Fruit fly (Drosophila melanogaster) whole organism, adult: ENCODE data around the gene Msp300.

Experiments
- CG11617 ChIP-seq: fragments of 200-800 bp; sonication (Bioruptor generic); optimal IDR thresholded peaks from 2 replicates; lab custom pipeline; 2017; ENCODE audit warnings: mild to moderate bottlenecking, missing biosample characterization, missing genetic modification reagents, missing genetic modification characterization
- CG12768 ChIP-seq: fragments of 200-800 bp; sonication (Bioruptor generic); optimal IDR thresholded peaks from 2 replicates; lab custom pipeline; 2017; ENCODE audit warnings: missing biosample characterization, missing genetic modification characterization, mild to moderate bottlenecking, moderate library complexity, missing genetic modification reagents
- CG14711 ChIP-seq: fragments of 200-800 bp; sonication (Bioruptor generic); optimal IDR thresholded peaks from 2 replicates; lab custom pipeline; 2018; ENCODE audit warnings: missing biosample characterization, mild to moderate bottlenecking, missing genetic modification characterization, moderate library complexity
- CG1620 ChIP-seq: fragments of 200-800 bp; sonication (Bioruptor generic); optimal IDR thresholded peaks from 2 replicates; lab custom pipeline; 2016; ENCODE audit warnings: missing biosample characterization, missing genetic modification characterization
- CG33017 ChIP-seq: fragments of 200-800 bp; sonication (Bioruptor generic); optimal IDR thresholded peaks from 2 replicates; lab custom pipeline; 2018; ENCODE audit warnings: missing biosample characterization, mild to moderate bottlenecking, missing genetic modification characterization, moderate library complexity
- CG5204 ChIP-seq: fragments of 200-800 bp; sonication (Bioruptor generic); optimal IDR thresholded peaks from 2 replicates; lab custom pipeline; 2016; ENCODE audit warnings: missing biosample characterization, missing genetic modification characterization
- CG7045 ChIP-seq: fragments of 200-800 bp; sonication (Bioruptor generic); optimal IDR thresholded peaks from 2 replicates; lab custom pipeline; 2017; ENCODE audit warnings: missing biosample characterization, mild to moderate bottlenecking, missing genetic modification characterization
- CG7101 ChIP-seq: fragments of 200-800 bp; sonication (Bioruptor generic); optimal IDR thresholded peaks from 2 replicates; lab custom pipeline; 2018; ENCODE audit warnings: missing biosample characterization, mild to moderate bottlenecking, missing genetic modification characterization, moderate library complexity
- Clk ChIP-seq: fragments of 200-800 bp; sonication (Bioruptor generic); optimal IDR thresholded peaks from 2 replicates; lab custom pipeline; 2017; ENCODE audit warnings: missing biosample characterization, missing genetic modification characterization
- Crg-1 ChIP-seq: fragments of 200-800 bp; sonication (Bioruptor generic); optimal IDR thresholded peaks from 2 replicates; lab custom pipeline; 2016; ENCODE audit warnings: missing biosample characterization, missing genetic modification characterization
- Hr96 ChIP-seq: fragments of 200-800 bp; sonication (Bioruptor generic); optimal IDR thresholded peaks from 2 replicates; lab custom pipeline; 2016; ENCODE audit warnings: missing biosample characterization, missing genetic modification characterization
- Mnt ChIP-seq: fragments of 200-800 bp; sonication (Bioruptor generic); optimal IDR thresholded peaks from 2 replicates; lab custom pipeline; 2016; ENCODE audit warnings: missing biosample characterization, mild to moderate bottlenecking, missing genetic modification characterization
- bab1 ChIP-seq: fragments of 200-800 bp; sonication (Bioruptor generic); optimal IDR thresholded peaks from 3 replicates; lab custom pipeline; 2019; ENCODE audit warnings: missing biosample characterization, mild to moderate bottlenecking, missing genetic modification characterization, moderate library complexity
- cic ChIP-seq: fragments of 200-800 bp; sonication (Bioruptor generic); optimal IDR thresholded peaks from 2 replicates; lab custom pipeline; 2017; ENCODE audit warnings: missing biosample characterization, mild to moderate bottlenecking, missing genetic modification characterization, moderate library complexity
- cnc ChIP-seq, 2 experiments: fragments of >200 bp; optimal IDR thresholded peaks; 2 replicates each; lab custom pipeline; 2017
- kay ChIP-seq: fragments of 200-800 bp; sonication (Bioruptor generic); peaks from one replicate; lab custom pipeline; 2016; ENCODE audit warnings: missing biosample characterization, missing genetic modification characterization, borderline replicate concordance
- ovo ChIP-seq: fragments of 200-800 bp; sonication (Bioruptor generic); optimal IDR thresholded peaks from 2 replicates; lab custom pipeline; 2016; ENCODE audit warnings: missing biosample characterization, missing genetic modification characterization
- pad ChIP-seq: fragments of 200-800 bp; sonication (Bioruptor generic); optimal IDR thresholded peaks from 3 replicates; lab custom pipeline; 2017; ENCODE audit warnings: missing biosample characterization, missing genetic modification characterization, mild to moderate bottlenecking, moderate library complexity, missing genetic modification reagents
- tj ChIP-seq: fragments of 200-800 bp; sonication (Bioruptor generic); optimal IDR thresholded peaks from 3 replicates; lab custom pipeline; 2017; ENCODE audit warnings: missing biosample characterization, mild to moderate bottlenecking, missing genetic modification characterization, moderate library complexity
- toe ChIP-seq: fragments of 200-800 bp; sonication (Bioruptor generic); optimal IDR thresholded peaks from 2 replicates; lab custom pipeline; 2016; ENCODE audit warnings: missing biosample characterization, missing genetic modification characterization

The Msp300 gene

DNA sequence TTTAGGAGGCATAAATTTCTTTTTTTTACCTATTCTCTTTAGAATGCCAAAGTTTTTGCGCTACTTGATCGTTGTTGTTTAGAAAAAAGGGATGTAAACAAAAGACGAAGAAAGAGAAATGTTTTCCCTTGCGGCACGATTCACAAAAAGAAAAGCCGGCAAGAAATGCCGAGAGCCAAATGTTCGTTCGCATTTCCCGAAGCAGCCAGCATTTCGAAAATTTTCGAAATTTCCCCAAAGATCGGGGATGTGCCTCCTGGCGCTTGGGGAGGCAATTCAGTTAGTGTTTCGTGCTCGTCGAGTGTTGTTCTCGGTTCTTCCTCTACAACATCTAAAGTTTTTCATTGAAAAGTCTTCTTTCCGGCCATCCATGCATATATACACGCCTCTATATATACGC lies at the start of gene Msp300:
Gene Msp300 (plus strand): TSS at position 301 of the 400 bp plus-strand sequence.
- TF ChIP-seq CG12768 (GFP tag; lab: Kevin White, UChicago) (no peak), cnc (optimal IDR thresholded peaks at IDR 0.05; lab: Kevin White, UChicago) (no peak), Crg-1 (GFP tag; lab: Kevin White, UChicago) (no peak), CG33017 (no peak), CG1620 (no peak), ovo (GFP tag; lab: Kevin White, UChicago) (no peak), CG7045 (GFP tag; lab: Kevin White, UChicago) (no peak), bab1 (GFP tag; lab: Kevin White, UChicago) (no peak), CG7101 (tag; lab: Kevin White, UChicago) (no peak), Mnt (no peak), tj (no peak), toe (GFP tag; lab: Kevin White, UChicago) (no peak), kay (GFP tag; lab: Kevin White, UChicago) (no peak), cic (GFP tag; lab: Kevin White, UChicago) (no peak), Hr96 (GFP tag; lab: Kevin White, UChicago) (no peak), Clk (GFP tag; lab: Kevin White, UChicago) (no peak), CG5204 (GFP tag; lab: Kevin White, UChicago) (no peak)

DNA sequence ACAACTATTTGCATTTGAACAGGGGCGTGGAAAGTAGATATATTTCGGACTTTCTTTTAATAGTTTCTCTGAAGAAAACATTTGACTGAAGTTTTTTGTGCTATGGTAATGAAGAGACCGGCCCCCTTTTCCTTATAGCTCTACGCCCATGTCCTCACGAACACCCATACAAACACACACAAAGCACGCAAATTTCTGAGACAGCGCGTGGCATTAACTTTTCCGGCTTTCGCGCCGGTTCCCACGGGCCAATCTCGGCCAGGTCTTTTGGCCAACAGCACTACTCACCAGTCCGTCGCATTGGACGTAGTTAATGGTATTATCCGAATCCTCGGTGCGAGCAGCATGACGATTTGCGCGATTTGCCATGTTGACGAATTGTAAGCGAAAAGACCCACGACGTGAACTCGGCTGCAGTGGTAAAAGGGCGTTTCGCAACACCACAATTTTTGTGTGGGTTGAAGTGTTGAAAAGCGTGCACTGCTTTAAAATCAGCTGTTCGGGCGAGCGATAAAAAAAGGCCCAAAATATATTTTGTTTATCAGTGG lies 48.2 kb upstream of the Msp300 start, which contains the start of gene senju:
Gene senju (plus strand): TSS at position 477 of the 548 bp plus-strand sequence.
- peak; percentile 98 for TF ChIP-seq Mnt
- TF ChIP-seq cnc (optimal IDR thresholded peaks at IDR 0.05; lab: Kevin White, UChicago) = no peak
- TF ChIP-seq bab1 (GFP tag; lab: Kevin White, UChicago) = peak; percentile 80
- TF ChIP-seq CG7101 (tag; lab: Kevin White, UChicago) = peak; percentile 86
- no peak for TF ChIP-seq CG5204 (GFP tag; lab: Kevin White, UChicago)
- peak; percentile 66 for TF ChIP-seq CG14711 (tag; lab: Kevin White, UChicago)
- no peak for TF ChIP-seq toe (GFP tag; lab: Kevin White, UChicago)
- peak; percentile 91 for TF ChIP-seq CG12768 (GFP tag; lab: Kevin White, UChicago)
- TF ChIP-seq tj = peak; percentile 83
- TF ChIP-seq ovo (GFP tag; lab: Kevin White, UChicago) = peak; percentile 83
- peak; percentile 77 for TF ChIP-seq CG7045 (GFP tag; lab: Kevin White, UChicago)
- peak; percentile 94 for TF ChIP-seq CG1620
- TF ChIP-seq Clk (GFP tag; lab: Kevin White, UChicago) = peak; percentile 67
- TF ChIP-seq cic (GFP tag; lab: Kevin White, UChicago) = peak; percentile 89
- peak; percentile 97 for TF ChIP-seq Crg-1 (GFP tag; lab: Kevin White, UChicago)
- peak; percentile 82 for TF ChIP-seq CG33017
- TF ChIP-seq kay (GFP tag; lab: Kevin White, UChicago) = no peak
- peak; percentile 86 for TF ChIP-seq CG11617 (GFP tag; lab: Kevin White, UChicago)
- peak; percentile 88 for TF ChIP-seq pad (GFP tag; lab: Kevin White, UChicago)
- peak; percentile 79 for TF ChIP-seq Hr96 (GFP tag; lab: Kevin White, UChicago)

DNA sequence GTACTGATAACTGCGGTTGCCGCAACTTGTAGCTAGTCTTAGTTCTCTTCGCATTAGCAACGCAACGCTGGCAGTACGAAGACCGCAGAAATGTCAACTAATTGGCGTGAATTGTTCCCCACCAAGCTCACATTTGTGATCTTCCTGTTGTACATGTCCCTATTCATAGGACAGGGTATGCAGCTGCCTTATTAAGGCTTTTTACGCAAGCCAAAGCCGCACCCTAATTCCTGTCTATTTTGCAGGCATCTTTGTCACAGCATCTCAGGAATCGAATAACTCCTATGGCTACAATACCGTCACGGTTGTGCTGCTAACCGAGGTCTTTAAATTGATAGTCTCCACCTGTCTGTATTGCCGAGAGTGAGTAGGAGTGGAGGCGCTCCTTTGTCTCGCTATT lies 47.7 kb upstream of the Msp300 start, which contains the start of gene eIF3h:
Gene eIF3h (minus strand): TSS at position 101 of the 400 bp plus-strand sequence.
- no peak for TF ChIP-seq Hr96 (GFP tag; lab: Kevin White, UChicago)
- no peak for TF ChIP-seq Crg-1 (GFP tag; lab: Kevin White, UChicago)
- no peak for TF ChIP-seq Clk (GFP tag; lab: Kevin White, UChicago)

DNA sequence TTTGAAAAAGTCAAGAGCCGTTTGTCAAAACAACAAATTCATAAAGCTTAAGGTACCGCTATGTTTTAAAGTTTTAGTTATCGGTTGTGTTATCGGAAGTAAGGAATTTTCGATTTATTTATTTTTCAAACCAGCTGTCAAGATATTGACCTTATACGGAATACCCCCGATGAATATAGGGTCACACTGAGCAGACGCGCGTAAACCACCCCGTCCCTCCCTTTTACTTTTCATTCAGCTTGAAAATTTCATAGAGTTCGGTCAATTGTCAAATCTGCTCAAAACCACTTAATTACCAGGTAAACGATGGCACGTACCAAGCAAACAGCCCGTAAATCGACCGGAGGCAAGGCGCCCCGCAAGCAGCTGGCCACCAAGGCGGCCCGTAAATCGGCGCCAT lies 45.7 kb upstream of the Msp300 start, which contains the start of the genes CG14036 and His3.3A:
Gene CG14036 (minus strand): TSS at position 64 of the 400 bp plus-strand sequence.
Gene His3.3A (plus strand): TSS at position 106 of the 400 bp plus-strand sequence.
- TF ChIP-seq toe (GFP tag; lab: Kevin White, UChicago) = no peak
- peak; percentile 28 for TF ChIP-seq CG7101 (tag; lab: Kevin White, UChicago)
- peak; percentile 40 for TF ChIP-seq bab1 (GFP tag; lab: Kevin White, UChicago)
- no peak for TF ChIP-seq CG12768 (GFP tag; lab: Kevin White, UChicago)
- TF ChIP-seq CG7045 (GFP tag; lab: Kevin White, UChicago) = no peak
- peak; percentile 59 for TF ChIP-seq cic (GFP tag; lab: Kevin White, UChicago)
- peak; percentile 10 for TF ChIP-seq Mnt
- no peak for TF ChIP-seq CG11617 (GFP tag; lab: Kevin White, UChicago)
- no peak for TF ChIP-seq CG33017
- no peak for TF ChIP-seq cnc (optimal IDR thresholded peaks at IDR 0.05; lab: Kevin White, UChicago)
- no peak for TF ChIP-seq Hr96 (GFP tag; lab: Kevin White, UChicago)
- no peak for TF ChIP-seq tj
- TF ChIP-seq CG5204 (GFP tag; lab: Kevin White, UChicago) = no peak
- no peak for TF ChIP-seq kay (GFP tag; lab: Kevin White, UChicago)
- peak; percentile 40 for TF ChIP-seq CG1620
- TF ChIP-seq CG14711 (tag; lab: Kevin White, UChicago) = peak; percentile 2
- peak; percentile 82 for TF ChIP-seq ovo (GFP tag; lab: Kevin White, UChicago)
- peak; percentile 35 for TF ChIP-seq Crg-1 (GFP tag; lab: Kevin White, UChicago)
- no peak for TF ChIP-seq Clk (GFP tag; lab: Kevin White, UChicago)
- TF ChIP-seq pad (GFP tag; lab: Kevin White, UChicago) = peak; percentile 4

DNA sequence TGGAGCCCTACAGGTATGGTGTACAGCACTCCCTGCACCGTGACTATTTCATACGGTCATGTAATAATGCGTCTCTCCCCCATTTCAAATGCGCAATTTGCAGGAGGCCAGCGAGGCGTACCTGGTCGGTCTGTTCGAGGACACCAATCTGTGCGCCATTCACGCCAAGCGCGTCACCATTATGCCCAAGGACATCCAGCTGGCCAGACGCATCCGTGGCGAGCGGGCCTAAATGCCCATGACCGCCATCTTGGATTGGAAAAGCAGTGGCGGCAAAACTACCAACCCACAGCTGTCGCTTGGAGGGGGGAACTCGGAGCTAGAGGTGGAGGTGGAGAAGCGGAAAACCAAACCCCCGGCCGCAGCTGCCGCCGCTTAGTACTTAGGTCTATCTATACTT lies 45.1 kb upstream of the Msp300 start:
- TF ChIP-seq bab1 (GFP tag; lab: Kevin White, UChicago) (no peak), cic (GFP tag; lab: Kevin White, UChicago) (peak; percentile 1)

DNA sequence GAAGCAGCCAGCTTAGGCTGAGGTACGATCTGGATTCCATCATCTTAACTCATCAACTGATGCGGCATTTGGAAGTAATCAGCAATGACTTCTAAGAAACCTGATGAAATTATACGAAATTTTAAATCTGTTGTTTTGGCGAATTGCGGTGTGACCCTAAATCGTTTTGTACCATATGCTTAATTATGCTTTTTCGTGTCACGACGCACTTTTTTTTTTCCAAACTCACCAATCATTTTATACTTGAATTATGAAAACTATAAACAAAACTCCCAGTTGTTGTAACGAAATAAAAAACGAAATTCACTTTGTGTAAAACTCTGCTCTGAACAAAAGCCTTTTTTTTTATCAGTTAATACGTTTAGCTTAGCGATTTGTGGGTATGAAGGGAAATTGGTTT lies 42.6 kb upstream of the Msp300 start, which contains the start of gene Nepl3:
Gene Nepl3 (minus strand): TSS at position 155 of the 400 bp plus-strand sequence.
- TF ChIP-seq cic (GFP tag; lab: Kevin White, UChicago) = no peak
